Worm (Caenorhabditis elegans): ENCODE data around the gene F58G1.8.

F58G1.8 gene

ce11 chrII:12944587-12945126, 19.2 kb upstream of the F58G1.8 start (continued):
- TF ChIP-seq K11D2.4 (GFP tag; IDR thresholded peaks at IDR 0.05) (peak; percentile 90), C06A6.2 (GFP tag; conservative IDR thresholded peaks at IDR 0.05) (peak; percentile 88), efl-1 (GFP tag; optimal IDR thresholded peaks at IDR 0.05) (peak; percentile 28), dpl-1 (GFP tag; optimal IDR thresholded peaks at IDR 0.05) (peak; percentile 53), attf-3 (GFP tag; conservative IDR thresholded peaks at IDR 0.05) (peak; percentile 82; the same call in 1 of the 2 replicates), Y95B8A.8 (GFP tag; IDR thresholded peaks at IDR 0.05) (peak; percentile 96), lin-35 (GFP tag; optimal IDR thresholded peaks at IDR 0.05) (peak in 2 of 3 experiments; percentile 63 to 79), ccch-3 (GFP tag; optimal IDR thresholded peaks at IDR 0.05) (peak; percentile 60), snpc-1.1 (tag; optimal IDR thresholded peaks at IDR 0.05; ENCODE audit: insufficient read depth) (peak; percentile 98), F57C9.4 (tag; optimal IDR thresholded peaks at IDR 0.05) (peak; percentile 90), xnd-1 (tag; optimal IDR thresholded peaks at IDR 0.05) (peak; percentile 67), ekl-4 (GFP tag; IDR thresholded peaks at IDR 0.05) (peak; percentile 97), tlf-1 (GFP tag; optimal IDR thresholded peaks at IDR 0.05) (peak; percentile 95), nhr-80 (tag; optimal IDR thresholded peaks at IDR 0.05) (peak; percentile 66), tbx-9 (tag; optimal IDR thresholded peaks at IDR 0.05; ENCODE audit: borderline replicate concordance) (peak; percentile 76), aptf-2 (GFP tag; conservative IDR thresholded peaks at IDR 0.05) (peak; percentile 77; the same call in 1 of the 2 replicates), ceh-27 (GFP tag; optimal IDR thresholded peaks at IDR 0.05) (peak; percentile 86), C17E4.6 (GFP tag; IDR thresholded peaks at IDR 0.05) (peak; percentile 85), F52B5.7 (tag; optimal IDR thresholded peaks at IDR 0.05) (peak; percentile 99), snpc-3.4 (tag; optimal IDR thresholded peaks at IDR 0.05) (peak; percentile 96), sdz-38 (tag; optimal IDR thresholded peaks at IDR 0.05) (peak; percentile 71), nhr-90 (tag; optimal IDR thresholded peaks at IDR 0.05) (peak; percentile 93), atf-7 (tag; optimal IDR thresholded peaks at IDR 0.05) (peak; percentile 93), F23B12.7 (tag; optimal IDR thresholded peaks at IDR 0.05; ENCODE audit: insufficient read depth) (peak; percentile 95), hlh-26 (GFP tag; conservative IDR thresholded peaks at IDR 0.05) (0 out of 2 replicates have a peak, but pooled peaks have one; percentile 72), nfya-2 (GFP tag; IDR thresholded peaks at IDR 0.05) (no peak), ztf-3 (GFP tag; optimal IDR thresholded peaks at IDR 0.05) (peak; percentile 83), dox-1 (GFP tag; IDR thresholded peaks at IDR 0.05) (peak; percentile 99), F37B4.10 (GFP tag; IDR thresholded peaks at IDR 0.05) (peak; percentile 90; the same call in 1 of the 2 replicates), tbp1 (GFP tag; optimal IDR thresholded peaks at IDR 0.05) (peak; percentile 83), sea-2 (GFP tag; IDR thresholded peaks at IDR 0.05) (peak; percentile 84; the same call in 1 of the 2 replicates), F49E8.2 (tag; optimal IDR thresholded peaks at IDR 0.05; ENCODE audit: insufficient read depth) (peak; percentile 96), nfyb-1 (GFP tag; IDR thresholded peaks at IDR 0.05) (peak; percentile 97), F10E7.11 (tag; optimal IDR thresholded peaks at IDR 0.05) (peak; percentile 98), sptf-2 (GFP tag; optimal IDR thresholded peaks at IDR 0.05) (peak; percentile 93), ceh-79 (tag; optimal IDR thresholded peaks at IDR 0.05) (peak; percentile 84), ama-1 (optimal IDR thresholded peaks at IDR 0.05) (peak; percentile 100), ama-1 (GFP tag; optimal IDR thresholded peaks at IDR 0.05) (peak; percentile 71 to 77), D2030.7 (GFP tag; IDR thresholded peaks at IDR 0.05) (peak; percentile 99), zfh-2 (GFP tag; conservative IDR thresholded peaks at IDR 0.05) (peak; percentile 100), let-526 (GFP tag; IDR thresholded peaks at IDR 0.05) (peak; percentile 73), madf-6 (GFP tag; IDR thresholded peaks at IDR 0.05) (peak; percentile 93), akir-1 (GFP tag; optimal IDR thresholded peaks at IDR 0.05) (peak; percentile 69), zim-3 (tag; optimal IDR thresholded peaks at IDR 0.05) (peak; percentile 87), F22D6.2 (tag; optimal IDR thresholded peaks at IDR 0.05) (peak; percentile 86), chd-7 (tag; optimal IDR thresholded peaks at IDR 0.05) (peak; percentile 97), gei-17 (GFP tag; optimal IDR thresholded peaks at IDR 0.05) (peak; percentile 94), ets-4 (GFP tag; optimal IDR thresholded peaks at IDR 0.05) (peak; percentile 97)

Data from whole organism, young adult.